Fruit fly (Drosophila melanogaster): Measurements from ENCODE around the gene Nuf2.

The Nuf2 gene

DNA sequence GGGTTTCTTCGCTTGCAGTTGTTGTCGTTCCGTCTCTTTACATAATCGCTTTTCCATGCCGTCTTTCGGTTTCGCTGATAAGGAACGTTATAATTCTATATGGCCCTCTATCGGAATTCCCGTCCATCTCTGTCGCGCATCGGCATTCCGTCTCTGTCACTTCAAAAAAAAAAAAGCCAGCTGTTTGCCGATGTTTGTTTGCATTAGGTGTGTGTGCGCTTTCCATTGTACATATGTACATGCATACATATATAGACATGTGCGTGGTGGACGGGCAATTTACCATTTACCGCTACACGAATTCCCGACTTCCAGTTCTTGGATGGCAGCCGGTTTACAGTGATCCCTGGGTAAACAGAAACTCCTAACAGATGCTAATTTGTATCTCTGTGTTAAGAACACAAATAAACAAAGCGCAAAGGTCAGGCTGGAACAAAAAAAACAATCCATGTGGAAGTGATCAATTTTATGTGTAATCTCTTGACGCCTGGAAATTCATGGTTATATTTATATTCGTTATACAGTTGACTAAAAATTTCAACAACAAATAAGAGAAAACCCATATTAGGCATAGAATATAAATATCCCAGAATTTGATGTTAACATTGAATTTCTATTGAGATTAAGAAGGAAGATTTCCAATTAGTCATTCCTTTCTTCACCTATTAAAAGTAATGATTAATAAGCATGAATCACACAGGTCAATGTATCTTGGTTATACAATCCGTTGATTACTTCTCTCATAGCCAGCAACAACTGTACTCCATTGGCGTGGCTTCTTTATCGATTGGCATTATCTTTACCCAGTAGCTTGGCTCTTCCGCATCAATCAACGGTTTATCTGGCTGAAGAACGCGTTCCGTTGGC is 22.4 kb downstream of the Nuf2 start (continued):
- no peak for TF ChIP-seq Bteb2 (GFP tag; optimal IDR thresholded peaks at IDR 0.05)
- TF ChIP-seq mirr (GFP tag; optimal IDR thresholded peaks at IDR 0.05) = no peak
- peak; percentile 29; the same call in 1 of the 2 replicates for TF ChIP-seq CG4360 (GFP tag; IDR thresholded peaks at IDR 0.05)
- TF ChIP-seq lola (GFP tag; optimal IDR thresholded peaks at IDR 0.05) = peak in 1 of 3 experiments; percentile 45
- TF ChIP-seq CG31388 (GFP tag; optimal IDR thresholded peaks at IDR 0.05) = no peak
- TF ChIP-seq CG15269 (tag; optimal IDR thresholded peaks at IDR 0.05) = no peak
- peak; percentile 54; the same call in 1 of the 2 replicates for TF ChIP-seq ranshi (GFP tag; IDR thresholded peaks at IDR 0.05)
- TF ChIP-seq hbn (GFP tag; IDR thresholded peaks at IDR 0.05; ENCODE audit: partially characterized antibody) = no peak
- TF ChIP-seq CG4617 (GFP tag; optimal IDR thresholded peaks at IDR 0.05; ENCODE audit: borderline replicate concordance) = no peak
- TF ChIP-seq CG17385 (GFP tag; optimal IDR thresholded peaks at IDR 0.05) = peak; percentile 11
- TF ChIP-seq Lim3 (GFP tag; IDR thresholded peaks at IDR 0.05) = no peak
- TF ChIP-seq Hmx (GFP tag; optimal IDR thresholded peaks at IDR 0.05) = no peak
- TF ChIP-seq pum (GFP tag; optimal IDR thresholded peaks at IDR 0.05) = no peak
- peak; percentile 73 for TF ChIP-seq otp (GFP tag; IDR thresholded peaks at IDR 0.05)
- peak; percentile 57 for TF ChIP-seq HLHmδ (GFP tag; optimal IDR thresholded peaks at IDR 0.05)
- 0 out of 2 replicates have a peak, but pooled peaks have one; percentile 13 for TF ChIP-seq CG11696 (GFP tag; IDR thresholded peaks at IDR 0.05)
- peak; percentile 36 for TF ChIP-seq phol (tag; optimal IDR thresholded peaks at IDR 0.05)
- TF ChIP-seq E2f2 (GFP tag; IDR thresholded peaks at IDR 0.05) = no peak
- no peak for TF ChIP-seq Nf-YA (GFP tag; IDR thresholded peaks at IDR 0.05)
- no peak for TF ChIP-seq fru (optimal IDR thresholded peaks at IDR 0.05)
- no peak for TF ChIP-seq Taf1 (GFP tag; IDR thresholded peaks at IDR 0.05)
- TF ChIP-seq nmo (GFP tag; optimal IDR thresholded peaks at IDR 0.05) = no peak
- TF ChIP-seq CG10321 (GFP tag; IDR thresholded peaks at IDR 0.05) = peak; percentile 65; the same call in 1 of the 2 replicates
- TF ChIP-seq Chrac-16 (GFP tag; optimal IDR thresholded peaks at IDR 0.05) = no peak
- TF ChIP-seq Dek (tag; optimal IDR thresholded peaks at IDR 0.05) = no peak
- TF ChIP-seq H2.0 (GFP tag; IDR thresholded peaks at IDR 0.05) = no peak
- peak; percentile 51 for TF ChIP-seq CG11723 (GFP tag; optimal IDR thresholded peaks at IDR 0.05)
- 0 out of 2 replicates have a peak, but pooled peaks have one; percentile 7 for TF ChIP-seq HLH3B (GFP tag; IDR thresholded peaks at IDR 0.05)
- no peak for TF ChIP-seq Adf1 (GFP tag; IDR thresholded peaks at IDR 0.05)
- peak; percentile 69 for TF ChIP-seq sqz (GFP tag; optimal IDR thresholded peaks at IDR 0.05)
- peak; percentile 54 for TF ChIP-seq CG4282 (GFP tag; optimal IDR thresholded peaks at IDR 0.05)
- TF ChIP-seq Ravus (GFP tag; IDR thresholded peaks at IDR 0.05) = no peak
- no peak for TF ChIP-seq Hsf (GFP tag; optimal IDR thresholded peaks at IDR 0.05)
- peak in 1 of 2 experiments; percentile 15 for TF ChIP-seq Hr51 (GFP tag; optimal IDR thresholded peaks at IDR 0.05)
- TF ChIP-seq CG1024 (GFP tag; IDR thresholded peaks at IDR 0.05) = peak; percentile 36; the same call in 1 of the 2 replicates
- TF ChIP-seq dmrt11E (tag; optimal IDR thresholded peaks at IDR 0.05) = peak; percentile 52
- TF ChIP-seq Aef1 (GFP tag; IDR thresholded peaks at IDR 0.05) = no peak
- TF ChIP-seq CG7928 (GFP tag; optimal IDR thresholded peaks at IDR 0.05) = no peak
- TF ChIP-seq Nf-YB (GFP tag; optimal IDR thresholded peaks at IDR 0.05) = peak; percentile 9
- 0 out of 2 replicates have a peak, but pooled peaks have one; percentile 6 for TF ChIP-seq MBD-R2 (GFP tag; IDR thresholded peaks at IDR 0.05)
- TF ChIP-seq BEAF-32 (GFP tag; optimal IDR thresholded peaks at IDR 0.05) = no peak
- TF ChIP-seq tna (GFP tag; IDR thresholded peaks at IDR 0.05; ENCODE audit: partially characterized antibody) = no peak
- TF ChIP-seq CG11085 (GFP tag; IDR thresholded peaks at IDR 0.05) = no peak
- TF ChIP-seq CG43689 (GFP tag; IDR thresholded peaks at IDR 0.05) = no peak
- peak; percentile 76 for TF ChIP-seq CG3838 (GFP tag; optimal IDR thresholded peaks at IDR 0.05)
- TF ChIP-seq cwo (GFP tag; optimal IDR thresholded peaks at IDR 0.05) = no peak
- no peak for TF ChIP-seq br (optimal IDR thresholded peaks at IDR 0.05)
- TF ChIP-seq CG11504 (tag; optimal IDR thresholded peaks at IDR 0.05) = peak; percentile 36
- no peak for TF ChIP-seq CG32532 (GFP tag; IDR thresholded peaks at IDR 0.05)

Data from whole organism, embryonic.